Worm (Caenorhabditis elegans) whole organism, early embryonic: ENCODE data around the gene unc-46.

ENCODE experiments used
- ama-1 ChIP-seq: fragments of 150-350 bp; optimal IDR thresholded peaks from 2 replicates; lab custom pipeline; 2014
- hnd-1 ChIP-seq: sonication (generic microtip); optimal IDR thresholded peaks from 2 replicates; lab custom pipeline; 2016; ENCODE audit warnings: missing genetic modification characterization, missing compliant biosample characterization

DNA sequence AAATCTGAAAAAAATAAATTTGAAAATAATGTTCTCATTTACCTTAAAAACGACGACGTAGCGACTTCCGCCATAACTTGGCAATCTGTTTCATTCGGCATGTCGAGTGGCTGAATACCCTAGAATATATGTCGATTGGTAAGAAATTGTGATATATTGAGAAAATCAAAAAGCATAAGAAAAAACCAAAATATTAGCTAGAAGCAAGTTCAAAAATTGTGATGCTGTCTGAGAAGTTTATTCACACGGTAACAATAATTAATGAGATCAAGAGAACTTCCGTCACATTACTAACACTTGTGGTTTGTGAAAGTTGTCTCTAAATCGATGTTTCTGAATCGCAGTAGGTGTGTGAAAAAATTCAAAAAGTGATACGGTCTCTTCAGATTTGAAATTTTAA, 3.2 kb upstream of the unc-46 start, which contains the start of gene srab-1:
- TF ChIP-seq ama-1 (lab: Kevin White, UChicago) (no peak), hnd-1 (tag; lab: Kevin White, UChicago) (no peak)
